Worm (Caenorhabditis elegans): ENCODE measurements around the gene cest-5.2.
A peak's percentile ranks its signal among the peaks of the same experiment; 100 is the strongest.

cest-5.2 gene

ce11 chrIV:6645867-6646655 is 18.3 kb upstream of the cest-5.2 start, which contains the start of gene hil-7 (continued):
- peak; percentile 50 for TF ChIP-seq irx-1 (tag; optimal IDR thresholded peaks at IDR 0.05)
- peak; percentile 45 for TF ChIP-seq nhr-11 (tag; optimal IDR thresholded peaks at IDR 0.05)
- no peak for TF ChIP-seq ceh-88 (GFP tag; IDR thresholded peaks at IDR 0.05)
- peak; percentile 90 for TF ChIP-seq mep-1 (tag; optimal IDR thresholded peaks at IDR 0.05)
- TF ChIP-seq alr-1 (tag; optimal IDR thresholded peaks at IDR 0.05; ENCODE audit: borderline replicate concordance): no peak
- no peak for TF ChIP-seq ceh-8 (GFP tag; optimal IDR thresholded peaks at IDR 0.05)
- peak; percentile 39 for TF ChIP-seq nhr-90 (tag; optimal IDR thresholded peaks at IDR 0.05; ENCODE audit: poor library complexity)
- TF ChIP-seq efl-3 (GFP tag; optimal IDR thresholded peaks at IDR 0.05): no peak
- TF ChIP-seq ceh-82 (tag; optimal IDR thresholded peaks at IDR 0.05): no peak
- peak; percentile 57 for TF ChIP-seq rnt-1 (tag; optimal IDR thresholded peaks at IDR 0.05)
- TF ChIP-seq egl-27 (tag; optimal IDR thresholded peaks at IDR 0.05): no peak
- peak; percentile 52 for TF ChIP-seq skn-1 (tag; optimal IDR thresholded peaks at IDR 0.05)
- no peak for TF ChIP-seq ceh-90 (tag; optimal IDR thresholded peaks at IDR 0.05)
- peak; percentile 90 for TF ChIP-seq unc-86 (tag; optimal IDR thresholded peaks at IDR 0.05)
- TF ChIP-seq lin-39 (tag; optimal IDR thresholded peaks at IDR 0.05): no peak
- peak; percentile 76 for TF ChIP-seq swsn-7 (tag; optimal IDR thresholded peaks at IDR 0.05)
- peak; percentile 57 to 64 (median 63) for TF ChIP-seq dpl-1 (GFP tag; optimal IDR thresholded peaks at IDR 0.05)
- TF ChIP-seq pag-3 (tag; optimal IDR thresholded peaks at IDR 0.05; ENCODE audit: borderline replicate concordance, insufficient read depth): no peak
- no peak for TF ChIP-seq zip-4 (GFP tag; optimal IDR thresholded peaks at IDR 0.05)
- TF ChIP-seq pqm-1 (tag; optimal IDR thresholded peaks at IDR 0.05): no peak
- no peak for TF ChIP-seq hlh-17 (GFP tag; optimal IDR thresholded peaks at IDR 0.05; ENCODE audit: borderline replicate concordance)
- peak; percentile 40 for TF ChIP-seq vab-15 (tag; optimal IDR thresholded peaks at IDR 0.05)
- peak; percentile 1 for TF ChIP-seq fos-1 (tag; optimal IDR thresholded peaks at IDR 0.05)
- no peak for TF ChIP-seq nhr-237 (tag; optimal IDR thresholded peaks at IDR 0.05)
- no peak for TF ChIP-seq tlp-1 (tag; optimal IDR thresholded peaks at IDR 0.05)
- TF ChIP-seq lir-3 (tag; optimal IDR thresholded peaks at IDR 0.05; ENCODE audit: poor library complexity): peak; percentile 78
- TF ChIP-seq nhr-12 (tag; optimal IDR thresholded peaks at IDR 0.05): no peak
- TF ChIP-seq jun-1 (tag; optimal IDR thresholded peaks at IDR 0.05): peak; percentile 53
- 0 out of 2 replicates have a peak, but pooled peaks have one; percentile 35 for TF ChIP-seq unc-98 (GFP tag; IDR thresholded peaks at IDR 0.05)
- TF ChIP-seq dsc-1 (tag; optimal IDR thresholded peaks at IDR 0.05): peak; percentile 35
- peak; percentile 55 for TF ChIP-seq xbp-1 (tag; optimal IDR thresholded peaks at IDR 0.05)
- TF ChIP-seq unc-62 (GFP tag; optimal IDR thresholded peaks at IDR 0.05): no peak
- no peak for TF ChIP-seq fkh-10 (GFP tag; optimal IDR thresholded peaks at IDR 0.05)
- peak; percentile 77 for TF ChIP-seq snu-23 (GFP tag; optimal IDR thresholded peaks at IDR 0.05)
- no peak for TF ChIP-seq nhr-84 (tag; optimal IDR thresholded peaks at IDR 0.05)
- TF ChIP-seq nhr-28 (tag; optimal IDR thresholded peaks at IDR 0.05): no peak
- peak; percentile 94 for TF ChIP-seq nhr-85 (tag)
- no peak for TF ChIP-seq aha-1 (tag; optimal IDR thresholded peaks at IDR 0.05)
- TF ChIP-seq lsy-2 (tag; optimal IDR thresholded peaks at IDR 0.05): peak; percentile 76 to 88
- TF ChIP-seq tbx-2 (tag; optimal IDR thresholded peaks at IDR 0.05): peak; percentile 88
- TF ChIP-seq grh-1 (GFP tag; IDR thresholded peaks at IDR 0.05): peak; percentile 59
- TF ChIP-seq ama-1 (optimal IDR thresholded peaks at IDR 0.05): no peak
- TF ChIP-seq aly-2 (tag; optimal IDR thresholded peaks at IDR 0.05): no peak
- TF ChIP-seq efl-1 (optimal IDR thresholded peaks at IDR 0.05): peak; percentile 75 to 78
- peak; percentile 57 to 94 for TF ChIP-seq efl-1 (GFP tag; optimal IDR thresholded peaks at IDR 0.05 in 1 of 2)
- peak; percentile 81 for TF ChIP-seq nhr-20 (tag; optimal IDR thresholded peaks at IDR 0.05)
- peak; percentile 68 for TF ChIP-seq fkh-8 (tag; optimal IDR thresholded peaks at IDR 0.05)
- TF ChIP-seq nhr-71 (tag; optimal IDR thresholded peaks at IDR 0.05): peak; percentile 91
- 0 out of 2 replicates have a peak, but pooled peaks have one; percentile 28 for TF ChIP-seq mab-9 (GFP tag; IDR thresholded peaks at IDR 0.05)
- TF ChIP-seq sox-4 (tag; optimal IDR thresholded peaks at IDR 0.05): no peak
- TF ChIP-seq elt-3 (tag; optimal IDR thresholded peaks at IDR 0.05): no peak
- TF ChIP-seq C34B4.2 (tag; optimal IDR thresholded peaks at IDR 0.05): no peak

Measured in whole organism, L1 larva.